Worm (Caenorhabditis elegans) whole organism, L1 larva: ENCODE measurements around the gene BE10.1.

Source experiments
- C04F5.9 ChIP-seq: sonication (generic microtip); optimal IDR thresholded peaks from 2 replicates; lab custom pipeline; 2016; ENCODE audit warnings: missing genetic modification characterization, missing compliant biosample characterization
- C16A3.4 ChIP-seq: fragments of 150-350 bp; optimal IDR thresholded peaks from 2 replicates; lab custom pipeline; 2014; ENCODE audit warnings: missing biosample characterization, missing genetic modification characterization
- F16B12.6 ChIP-seq: fragments of 150-350 bp; optimal IDR thresholded peaks from 2 replicates; lab custom pipeline; 2014; ENCODE audit warnings: missing biosample characterization, missing genetic modification characterization
- alr-1 ChIP-seq: fragments of 200-800 bp; sonication (Bioruptor generic); optimal IDR thresholded peaks from 2 replicates; lab custom pipeline; 2018; ENCODE audit warnings: borderline replicate concordance, mild to moderate bottlenecking, missing genetic modification characterization, missing compliant biosample characterization
- blmp-1 ChIP-seq: fragments of 150-350 bp; optimal IDR thresholded peaks from 2 replicates; lab custom pipeline; 2014; ENCODE audit warnings: missing biosample characterization, missing genetic modification characterization
- ceh-63 ChIP-seq: fragments of 200-800 bp; sonication (Bioruptor generic); optimal IDR thresholded peaks from 2 replicates; lab custom pipeline; 2018; ENCODE audit warnings: mild to moderate bottlenecking, missing genetic modification characterization, missing compliant biosample characterization
- ceh-8 ChIP-seq: fragments of 200-800 bp; sonication (Bioruptor generic); optimal IDR thresholded peaks from 2 replicates; lab custom pipeline; 2018; ENCODE audit warnings: mild to moderate bottlenecking, missing genetic modification characterization, moderate library complexity, missing compliant biosample characterization
- ceh-82 ChIP-seq, 3 experiments: fragments of 150-350 bp in 1 of 3; sonication (generic microtip) in 2 of 3; optimal IDR thresholded peaks; 2 replicates each; lab custom pipeline; 2014 to 2017; ENCODE audit warnings: missing biosample characterization in 3 of 3, missing genetic modification characterization in 3 of 3
- dpl-1 ChIP-seq, 3 experiments: fragments of 150-350 bp in 2 of 3; sonication (generic microtip) in 1 of 3; optimal IDR thresholded peaks; 2 replicates each; lab custom pipeline; 2014 to 2017; ENCODE audit warnings: missing biosample characterization in 3 of 3, missing genetic modification characterization in 3 of 3, missing genetic modification reagents in 3 of 3
- dsc-1 ChIP-seq: sonication (generic microtip); optimal IDR thresholded peaks from 2 replicates; lab custom pipeline; 2016; ENCODE audit warnings: mild to moderate bottlenecking, missing genetic modification characterization, missing compliant biosample characterization
- efl-3 ChIP-seq: fragments of 200-800 bp; sonication (Bioruptor generic); optimal IDR thresholded peaks from 2 replicates; lab custom pipeline; 2018; ENCODE audit warnings: mild to moderate bottlenecking, missing genetic modification characterization, missing compliant biosample characterization
- egl-27 ChIP-seq, 2 experiments: fragments of 150-350 bp in 1 of 2; sonication (generic microtip); optimal IDR thresholded peaks; 3 replicates each; lab custom pipeline; 2017 to 2018; ENCODE audit warnings: missing biosample characterization in 2 of 2, missing genetic modification characterization in 2 of 2, missing genetic modification reagents in 2 of 2
- elt-2 ChIP-seq: sonication (generic microtip); optimal IDR thresholded peaks from 2 replicates; lab custom pipeline; 2016; ENCODE audit warnings: missing genetic modification characterization, mild to moderate bottlenecking, inconsistent platforms, missing compliant biosample characterization, missing genetic modification reagents
- elt-3 ChIP-seq, 6 experiments: fragments of 150-350 bp in 1 of 6; sonication (generic microtip); optimal IDR thresholded peaks; 2 replicates each; lab custom pipeline; 2017 to 2018; ENCODE audit warnings: missing biosample characterization in 6 of 6, missing genetic modification characterization in 6 of 6, inconsistent platforms in 1 of 6
- ets-5 ChIP-seq: fragments of 200-800 bp; sonication (Bioruptor generic); IDR thresholded peaks from 2 replicates; pipeline ENCODE4 v1.3.6; 2022; ENCODE audit warnings: missing genetic modification characterization, missing compliant biosample characterization
- fkh-10 ChIP-seq: sonication (generic microtip); optimal IDR thresholded peaks from 2 replicates; lab custom pipeline; 2017; ENCODE audit warnings: missing biosample characterization, missing genetic modification reagents, missing genetic modification characterization
- fkh-8 ChIP-seq: sonication (generic microtip); optimal IDR thresholded peaks from 2 replicates; lab custom pipeline; 2016; ENCODE audit warnings: mild to moderate bottlenecking, missing genetic modification characterization, missing compliant biosample characterization
- grh-1 ChIP-seq: fragments of 200-800 bp; sonication (Bioruptor generic); IDR thresholded peaks from 2 replicates; pipeline ENCODE4 v1.3.6; 2022; ENCODE audit warnings: missing genetic modification reagents, missing genetic modification characterization, missing compliant biosample characterization
- hlh-4 ChIP-seq: sonication (generic microtip); optimal IDR thresholded peaks from 2 replicates; lab custom pipeline; 2016; ENCODE audit warnings: mild to moderate bottlenecking, missing genetic modification characterization, missing compliant biosample characterization
- hpl-2 ChIP-seq: fragments of 150-350 bp; optimal IDR thresholded peaks from 2 replicates; lab custom pipeline; 2014; ENCODE audit warnings: missing biosample characterization, missing genetic modification reagents, missing genetic modification characterization
- irx-1 ChIP-seq: sonication (generic microtip); optimal IDR thresholded peaks from 2 replicates; lab custom pipeline; 2016; ENCODE audit warnings: missing genetic modification characterization, missing compliant biosample characterization
- jun-1 ChIP-seq: fragments of 150-350 bp; optimal IDR thresholded peaks from 2 replicates; lab custom pipeline; 2014; ENCODE audit warnings: missing biosample characterization, missing genetic modification reagents, missing genetic modification characterization
- lin-14 ChIP-seq: fragments of 200-800 bp; sonication (Bioruptor generic); optimal IDR thresholded peaks from 2 replicates; lab custom pipeline; 2018; ENCODE audit warnings: mild to moderate bottlenecking, missing genetic modification characterization, moderate library complexity, missing compliant biosample characterization
- lin-35 ChIP-seq, 2 experiments: fragments of 150-350 bp; optimal IDR thresholded peaks; 2 replicates each; lab custom pipeline; 2014; ENCODE audit warnings: missing biosample characterization in 2 of 2, missing genetic modification characterization in 2 of 2, missing genetic modification reagents in 2 of 2
- lir-3 ChIP-seq: sonication (generic microtip); optimal IDR thresholded peaks from 2 replicates; lab custom pipeline; 2016; ENCODE audit warnings: mild to moderate bottlenecking, missing genetic modification characterization, moderate library complexity, missing compliant biosample characterization; ENCODE audit not compliant: poor library complexity
- lsy-2 ChIP-seq, 2 experiments: fragments of 150-350 bp; optimal IDR thresholded peaks; 2 replicates each; lab custom pipeline; 2014; ENCODE audit warnings: missing biosample characterization in 2 of 2, missing genetic modification characterization in 2 of 2
- mab-9 ChIP-seq: fragments of 200-800 bp; sonication (Bioruptor generic); IDR thresholded peaks from 2 replicates; pipeline ENCODE4 v1.3.6; 2022; ENCODE audit warnings: missing genetic modification reagents, missing genetic modification characterization, missing compliant biosample characterization
- mdl-1 ChIP-seq, 2 experiments: fragments of 150-350 bp; optimal IDR thresholded peaks; 2 replicates each; lab custom pipeline; 2014 to 2017; ENCODE audit warnings: missing biosample characterization in 2 of 2, missing genetic modification characterization in 2 of 2, inconsistent platforms in 1 of 2
- mep-1 ChIP-seq: fragments of 150-350 bp; optimal IDR thresholded peaks from 2 replicates; lab custom pipeline; 2014; ENCODE audit warnings: missing biosample characterization, missing genetic modification characterization
- nhr-11 ChIP-seq: fragments of 150-350 bp; optimal IDR thresholded peaks from 2 replicates; lab custom pipeline; 2014; ENCODE audit warnings: missing biosample characterization, missing genetic modification characterization
- nhr-19 ChIP-seq: fragments of 200-800 bp; sonication (Bioruptor generic); conservative IDR thresholded peaks from 2 replicates; pipeline ENCODE4 v1.3.6; 2022; ENCODE audit warnings: missing genetic modification characterization, missing compliant biosample characterization
- nhr-20 ChIP-seq: sonication (generic microtip); optimal IDR thresholded peaks from 2 replicates; lab custom pipeline; 2016; ENCODE audit warnings: mild to moderate bottlenecking, missing genetic modification characterization, missing compliant biosample characterization
- nhr-237 ChIP-seq: fragments of 150-350 bp; optimal IDR thresholded peaks from 2 replicates; lab custom pipeline; 2014; ENCODE audit warnings: missing biosample characterization, missing genetic modification characterization
- nhr-28 ChIP-seq: fragments of 150-350 bp; optimal IDR thresholded peaks from 2 replicates; lab custom pipeline; 2014; ENCODE audit warnings: missing biosample characterization, missing genetic modification characterization
- nhr-71 ChIP-seq: sonication (generic microtip); optimal IDR thresholded peaks from 2 replicates; lab custom pipeline; 2016; ENCODE audit warnings: mild to moderate bottlenecking, missing genetic modification characterization, moderate library complexity, missing compliant biosample characterization
- nhr-76 ChIP-seq: sonication (generic microtip); optimal IDR thresholded peaks from 2 replicates; lab custom pipeline; 2017; ENCODE audit warnings: missing biosample characterization, missing genetic modification characterization
- nhr-77 ChIP-seq: fragments of 150-350 bp; optimal IDR thresholded peaks from 2 replicates; lab custom pipeline; 2014; ENCODE audit warnings: missing biosample characterization, missing genetic modification characterization
- nhr-85 ChIP-seq: sonication (generic microtip); peaks from one replicate; lab custom pipeline; 2016; ENCODE audit warnings: missing genetic modification characterization, inconsistent platforms, missing compliant biosample characterization
- nhr-90 ChIP-seq: sonication (generic microtip); optimal IDR thresholded peaks from 2 replicates; lab custom pipeline; 2016; ENCODE audit warnings: mild to moderate bottlenecking, missing genetic modification characterization, missing compliant biosample characterization; ENCODE audit not compliant: poor library complexity
- pax-3 ChIP-seq: fragments of 200-800 bp; sonication (Bioruptor generic); optimal IDR thresholded peaks from 2 replicates; lab custom pipeline; 2018; ENCODE audit warnings: mild to moderate bottlenecking, missing genetic modification characterization, moderate library complexity, missing compliant biosample characterization
- pqm-1 ChIP-seq: sonication (generic microtip); optimal IDR thresholded peaks from 3 replicates; lab custom pipeline; 2017; ENCODE audit warnings: missing biosample characterization, missing genetic modification characterization
- snpc-4 ChIP-seq: fragments of 150-350 bp; optimal IDR thresholded peaks from 2 replicates; lab custom pipeline; 2014; ENCODE audit warnings: missing biosample characterization, missing genetic modification characterization
- sup-37 ChIP-seq: fragments of 200-800 bp; sonication (Bioruptor generic); optimal IDR thresholded peaks from 2 replicates; lab custom pipeline; 2018; ENCODE audit warnings: mild to moderate bottlenecking, missing genetic modification characterization, missing compliant biosample characterization
- swsn-7 ChIP-seq: sonication (generic microtip); optimal IDR thresholded peaks from 2 replicates; lab custom pipeline; 2016; ENCODE audit warnings: missing genetic modification characterization, missing compliant biosample characterization
- tlp-1 ChIP-seq: fragments of 150-350 bp; optimal IDR thresholded peaks from 2 replicates; lab custom pipeline; 2014; ENCODE audit warnings: missing biosample characterization, missing genetic modification characterization
- unc-130 ChIP-seq: fragments of 150-350 bp; optimal IDR thresholded peaks from 2 replicates; lab custom pipeline; 2017; ENCODE audit warnings: missing biosample characterization, missing genetic modification characterization, inconsistent platforms
- unc-30 ChIP-seq: sonication (generic microtip); optimal IDR thresholded peaks from 2 replicates; lab custom pipeline; 2017; ENCODE audit warnings: missing biosample characterization, missing genetic modification characterization
- unc-62 ChIP-seq: fragments of 150-350 bp; optimal IDR thresholded peaks from 2 replicates; lab custom pipeline; 2014; ENCODE audit warnings: missing biosample characterization, missing genetic modification reagents, missing genetic modification characterization
- unc-86 ChIP-seq: sonication (generic microtip); optimal IDR thresholded peaks from 2 replicates; lab custom pipeline; 2016; ENCODE audit warnings: missing genetic modification characterization, missing compliant biosample characterization
- unc-98 ChIP-seq: fragments of 200-800 bp; sonication (Bioruptor generic); IDR thresholded peaks from 2 replicates; pipeline ENCODE4 v1.3.6; 2022; ENCODE audit warnings: missing genetic modification characterization, missing compliant biosample characterization
- xbp-1 ChIP-seq: sonication (generic microtip); optimal IDR thresholded peaks from 2 replicates; lab custom pipeline; 2016; ENCODE audit warnings: missing genetic modification characterization, missing compliant biosample characterization
- zip-4 ChIP-seq: fragments of 200-800 bp; sonication (Bioruptor generic); optimal IDR thresholded peaks from 2 replicates; lab custom pipeline; 2018; ENCODE audit warnings: mild to moderate bottlenecking, missing genetic modification characterization, moderate library complexity, missing compliant biosample characterization

The BE10.1 gene

ce11 chrIII:12818050-12818738, 28.9 kb upstream of the BE10.1 start, which contains the start of gene arx-5 (continued):
- peak; percentile 18 for TF ChIP-seq swsn-7 (tag; lab: Kevin White, UChicago)
- TF ChIP-seq alr-1 (tag; lab: Kevin White, UChicago) = no peak
- peak; percentile 50 for TF ChIP-seq nhr-71 (tag; lab: Kevin White, UChicago)
- peak; percentile 47 for TF ChIP-seq dsc-1 (tag; lab: Kevin White, UChicago)
- TF ChIP-seq nhr-20 (tag; lab: Kevin White, UChicago) = no peak
- no peak for TF ChIP-seq nhr-11 (tag; lab: Kevin White, UChicago)
- TF ChIP-seq nhr-77 = no peak
- no peak for TF ChIP-seq nhr-76
- TF ChIP-seq nhr-28 (tag; lab: Kevin White, UChicago) = no peak
- peak; percentile 0 for TF ChIP-seq C16A3.4 (tag; lab: Kevin White, UChicago)
- TF ChIP-seq pqm-1 = no peak
- TF ChIP-seq hpl-2 (GFP tag; lab: Kevin White, UChicago) = no peak
- TF ChIP-seq ceh-82 (tag; optimal IDR thresholded peaks at IDR 0.05; lab: Kevin White, UChicago) = peak in 1 of 3 experiments; percentile 30
- no peak for TF ChIP-seq sup-37 (GFP tag; lab: Kevin White, UChicago)
- no peak for TF ChIP-seq unc-98 (GFP tag; lab: Robert Waterston, UW)
- no peak for TF ChIP-seq efl-3 (GFP tag; lab: Kevin White, UChicago)
- no peak for TF ChIP-seq nhr-19 (GFP tag; lab: Robert Waterston, UW)
- TF ChIP-seq lin-14 (GFP tag; lab: Kevin White, UChicago) = no peak
- TF ChIP-seq C04F5.9 (tag; lab: Kevin White, UChicago) = no peak
- TF ChIP-seq blmp-1 = peak; percentile 8
- no peak for TF ChIP-seq lir-3 (tag; lab: Kevin White, UChicago)
- peak; percentile 54 for TF ChIP-seq nhr-85 (tag; lab: Kevin White, UChicago)
- TF ChIP-seq snpc-4 (tag; lab: Kevin White, UChicago) = no peak
- TF ChIP-seq dpl-1 (GFP tag; optimal IDR thresholded peaks at IDR 0.05; lab: Kevin White, UChicago) = peak; percentile 10 to 51 (median 47)
- TF ChIP-seq egl-27 (tag; optimal IDR thresholded peaks at IDR 0.05; lab: Kevin White, UChicago) = no peak
- TF ChIP-seq unc-130 (tag; lab: Kevin White, UChicago) = no peak
- no peak for TF ChIP-seq elt-2 (tag; lab: Kevin White, UChicago)
- TF ChIP-seq ets-5 = no peak
- TF ChIP-seq hlh-4 (tag; lab: Kevin White, UChicago) = no peak
- TF ChIP-seq unc-62 = no peak
- no peak for TF ChIP-seq ceh-8
- no peak for TF ChIP-seq grh-1 (GFP tag; lab: Robert Waterston, UW)
- TF ChIP-seq lin-35 (GFP tag; optimal IDR thresholded peaks at IDR 0.05; lab: Kevin White, UChicago) = peak in 1 of 2 experiments; percentile 37
- TF ChIP-seq zip-4 (GFP tag; lab: Kevin White, UChicago) = no peak
- no peak for TF ChIP-seq ceh-63 (GFP tag; lab: Kevin White, UChicago)
- no peak for TF ChIP-seq fkh-10 (GFP tag; lab: Kevin White, UChicago)
- TF ChIP-seq tlp-1 (tag; lab: Kevin White, UChicago) = no peak
- TF ChIP-seq mdl-1 (tag; optimal IDR thresholded peaks at IDR 0.05; lab: Kevin White, UChicago) = no peak
- no peak for TF ChIP-seq xbp-1 (tag; lab: Kevin White, UChicago)
- TF ChIP-seq unc-86 (tag; lab: Kevin White, UChicago) = no peak
- TF ChIP-seq F16B12.6 (tag; lab: Kevin White, UChicago) = peak; percentile 15
- peak; percentile 40 to 63 for TF ChIP-seq lsy-2 (tag; optimal IDR thresholded peaks at IDR 0.05; lab: Kevin White, UChicago)
- TF ChIP-seq elt-3 (tag; optimal IDR thresholded peaks at IDR 0.05; lab: Kevin White, UChicago) = no peak
- TF ChIP-seq mep-1 (tag; lab: Kevin White, UChicago) = no peak
- no peak for TF ChIP-seq nhr-90 (tag; lab: Kevin White, UChicago)
- TF ChIP-seq irx-1 = peak; percentile 11
- TF ChIP-seq jun-1 (tag; lab: Kevin White, UChicago) = no peak
- TF ChIP-seq fkh-8 (tag; lab: Kevin White, UChicago) = no peak
- TF ChIP-seq unc-30 = no peak
- no peak for TF ChIP-seq mab-9 (GFP tag; lab: Robert Waterston, UW)
- no peak for TF ChIP-seq nhr-237
- no peak for TF ChIP-seq pax-3 (tag; lab: Kevin White, UChicago)
